Fruit fly (Drosophila melanogaster) whole organism, pupa: ENCODE data around the gene dob.

Experiments used
- CG12605 ChIP-seq: fragments of 200-800 bp; sonication (Bioruptor generic); IDR thresholded peaks from 2 replicates; pipeline ENCODE4 v1.3.6; 2022; ENCODE audit warnings: missing biosample characterization, missing genetic modification characterization
- CG13204 ChIP-seq: fragments of 200-800 bp; sonication (Bioruptor generic); optimal IDR thresholded peaks from 2 replicates; lab custom pipeline; 2018; ENCODE audit warnings: missing biosample characterization, mild to moderate bottlenecking, missing genetic modification characterization, moderate library complexity
- CG15710 ChIP-seq: fragments of 200-800 bp; sonication (Bioruptor generic); optimal IDR thresholded peaks from 2 replicates; lab custom pipeline; 2018; ENCODE audit warnings: missing biosample characterization, mild to moderate bottlenecking, missing genetic modification characterization, moderate library complexity
- CG32121 ChIP-seq: fragments of 200-800 bp; sonication (Bioruptor generic); IDR thresholded peaks from 2 replicates; pipeline ENCODE4 v1.3.6; 2022; ENCODE audit warnings: missing biosample characterization, missing genetic modification characterization
- CG34367 ChIP-seq: fragments of 200-800 bp; sonication (Bioruptor generic); optimal IDR thresholded peaks from 2 replicates; lab custom pipeline; 2018; ENCODE audit warnings: missing biosample characterization, mild to moderate bottlenecking, missing genetic modification characterization
- CG8159 ChIP-seq: fragments of 200-800 bp; sonication (Bioruptor generic); optimal IDR thresholded peaks from 3 replicates; lab custom pipeline; 2018; ENCODE audit warnings: missing biosample characterization, mild to moderate bottlenecking, missing genetic modification characterization, moderate library complexity
- CG9948 ChIP-seq: fragments of 200-800 bp; sonication (Bioruptor generic); optimal IDR thresholded peaks from 2 replicates; lab custom pipeline; 2018; ENCODE audit warnings: missing biosample characterization, mild to moderate bottlenecking, missing genetic modification characterization, moderate library complexity
- D1 ChIP-seq: fragments of 200-800 bp; sonication (Bioruptor generic); optimal IDR thresholded peaks from 2 replicates; lab custom pipeline; 2018; ENCODE audit warnings: missing biosample characterization, mild to moderate bottlenecking, missing genetic modification characterization, moderate library complexity
- EcR ChIP-seq: fragments of 200-800 bp; sonication (Bioruptor generic); optimal IDR thresholded peaks from 3 replicates; lab custom pipeline; 2019; ENCODE audit warnings: missing biosample characterization, missing genetic modification characterization, mild to moderate bottlenecking, moderate library complexity, missing genetic modification reagents
- Ets98B ChIP-seq: fragments of 200-800 bp; sonication (Bioruptor generic); IDR thresholded peaks from 2 replicates; pipeline ENCODE4 v1.3.6; 2022; ENCODE audit warnings: missing biosample characterization, missing genetic modification characterization
- Pif1A ChIP-seq: fragments of 200-800 bp; sonication (Bioruptor generic); optimal IDR thresholded peaks from 3 replicates; lab custom pipeline; 2016; ENCODE audit warnings: missing biosample characterization, missing genetic modification characterization
- Pif1B ChIP-seq: fragments of 200-800 bp; sonication (Bioruptor generic); optimal IDR thresholded peaks from 3 replicates; lab custom pipeline; 2016; ENCODE audit warnings: missing biosample characterization, missing genetic modification characterization
- gl ChIP-seq: fragments of 200-800 bp; sonication (Bioruptor generic); optimal IDR thresholded peaks from 2 replicates; lab custom pipeline; 2018; ENCODE audit warnings: missing biosample characterization, mild to moderate bottlenecking, missing genetic modification characterization
- rn ChIP-seq: fragments of 200-800 bp; sonication (Bioruptor generic); IDR thresholded peaks from 2 replicates; pipeline ENCODE4 v1.3.6; 2022; ENCODE audit warnings: missing biosample characterization, missing genetic modification characterization

- TF ChIP-seq gl (tag; lab: Kevin White, UChicago) (no peak), CG32121 (GFP tag; lab: Robert Waterston, UW) (no peak), EcR (no peak), CG15710 (tag; lab: Kevin White, UChicago) (no peak), CG9948 (tag; lab: Kevin White, UChicago) (no peak), CG12605 (GFP tag; lab: Robert Waterston, UW) (no peak), CG13204 (GFP tag; lab: Kevin White, UChicago) (no peak), Pif1B (GFP tag; lab: Kevin White, UChicago) (no peak), CG8159 (tag; lab: Kevin White, UChicago) (no peak), D1 (tag; lab: Kevin White, UChicago) (no peak), Pif1A (no peak), rn (GFP tag; lab: Robert Waterston, UW) (no peak), Ets98B (GFP tag; lab: Robert Waterston, UW) (no peak), CG34367 (tag; lab: Kevin White, UChicago) (no peak)
Observed at dm6 chrX:15091159-15091558, 24.4 kb downstream of the dob start.
